Worm (Caenorhabditis elegans) whole organism, L4 larva: ENCODE data around the gene C46F4.3.

Experiments
- F44E2.7 ChIP-seq: fragments of 200-800 bp; sonication (Bioruptor generic); IDR thresholded peaks from 2 replicates; pipeline ENCODE4 v2.1.2; 2022; ENCODE audit warnings: missing genetic modification characterization, missing compliant biosample characterization
- daf-12 ChIP-seq: fragments of 150-350 bp; optimal IDR thresholded peaks from 2 replicates; lab custom pipeline; 2014; ENCODE audit warnings: missing biosample characterization, missing genetic modification reagents, missing genetic modification characterization
- dpl-1 ChIP-seq: fragments of 150-350 bp; optimal IDR thresholded peaks from 2 replicates; lab custom pipeline; 2014; ENCODE audit warnings: missing biosample characterization, missing genetic modification reagents, missing genetic modification characterization
- dve-1 ChIP-seq: sonication (generic microtip); optimal IDR thresholded peaks from 2 replicates; lab custom pipeline; 2017; ENCODE audit warnings: antibody characterized with exemption, mild to moderate bottlenecking, missing genetic modification characterization, missing compliant biosample characterization; ENCODE audit not compliant: insufficient read depth
- hlh-30 ChIP-seq: sonication (generic microtip); optimal IDR thresholded peaks from 2 replicates; lab custom pipeline; 2017; ENCODE audit warnings: antibody characterized with exemption, mild to moderate bottlenecking, missing genetic modification characterization, missing compliant biosample characterization; ENCODE audit not compliant: insufficient read depth
- lin-39 ChIP-seq: fragments of 150-350 bp; optimal IDR thresholded peaks from 2 replicates; lab custom pipeline; 2014; ENCODE audit warnings: missing biosample characterization, missing genetic modification reagents, missing genetic modification characterization
- nhr-237 ChIP-seq: sonication (generic microtip); optimal IDR thresholded peaks from 2 replicates; lab custom pipeline; 2017; ENCODE audit warnings: missing biosample characterization, missing genetic modification characterization
- nhr-28 ChIP-seq: fragments of 150-350 bp; optimal IDR thresholded peaks from 2 replicates; lab custom pipeline; 2014; ENCODE audit warnings: missing biosample characterization, missing genetic modification characterization
- unc-130 ChIP-seq: sonication (generic microtip); optimal IDR thresholded peaks from 2 replicates; lab custom pipeline; 2016; ENCODE audit warnings: missing genetic modification reagents, missing genetic modification characterization, missing compliant biosample characterization
- unc-39 ChIP-seq: sonication (generic microtip); optimal IDR thresholded peaks from 2 replicates; lab custom pipeline; 2017; ENCODE audit warnings: missing biosample characterization, missing genetic modification characterization
- unc-62 ChIP-seq, 3 experiments: fragments of 150-350 bp in 1 of 3; sonication (generic microtip); optimal IDR thresholded peaks in 2 of 3; peaks in 1 of 3; 1 replicate in 1 of 3; 2 replicates in 2 of 3; lab custom pipeline; 2014 to 2017; ENCODE audit warnings: missing biosample characterization in 3 of 3, missing genetic modification characterization in 3 of 3, missing genetic modification reagents in 3 of 3, missing genotype in 1 of 3

ce11 chrX:5975228-5975627 lies 39.7 kb downstream of the C46F4.3 start:
- TF ChIP-seq F44E2.7 (GFP tag; lab: Robert Waterston, UW), result no peak
- no peak for TF ChIP-seq daf-12 (tag; lab: Kevin White, UChicago)
- no peak for TF ChIP-seq hlh-30
- TF ChIP-seq unc-62 (GFP tag; optimal IDR thresholded peaks at IDR 0.05 in 1 of 2; lab: Kevin White, UChicago), result no peak
- TF ChIP-seq unc-62 (tag; optimal IDR thresholded peaks at IDR 0.05; lab: Kevin White, UChicago), result no peak
- no peak for TF ChIP-seq nhr-28 (tag; lab: Kevin White, UChicago)
- no peak for TF ChIP-seq dve-1
- no peak for TF ChIP-seq dpl-1 (GFP tag; lab: Kevin White, UChicago)
- TF ChIP-seq unc-130 (GFP tag; lab: Kevin White, UChicago), result no peak
- no peak for TF ChIP-seq nhr-237 (tag; lab: Kevin White, UChicago)
- no peak for TF ChIP-seq lin-39 (tag; lab: Kevin White, UChicago)
- TF ChIP-seq unc-39 (tag; lab: Kevin White, UChicago), result no peak
